Worm (Caenorhabditis elegans): ENCODE measurements around the gene B0034.7.

DNA sequence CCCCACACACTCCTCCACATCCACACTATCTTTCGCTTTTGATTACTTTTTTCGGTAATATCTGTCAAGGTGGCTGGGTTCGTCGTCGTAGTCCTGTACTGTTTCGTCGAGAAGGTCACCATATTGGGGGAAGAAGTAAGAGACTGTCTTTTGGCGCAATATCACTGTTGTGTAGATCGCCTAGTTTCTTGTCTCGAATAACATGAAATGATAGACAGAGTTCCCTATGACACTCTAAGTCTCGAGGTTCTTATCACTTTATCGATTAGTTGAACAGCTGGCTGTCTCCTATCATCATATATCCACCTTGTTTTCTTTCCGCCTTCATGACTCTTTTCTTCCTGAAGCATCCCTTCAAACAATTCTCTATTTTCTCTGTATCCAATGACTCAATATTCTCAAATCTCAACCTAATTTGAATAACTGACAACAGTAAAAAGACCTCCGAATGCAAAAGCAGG lies 27.4 kb upstream of the B0034.7 start:
- TF ChIP-seq nhr-12 (tag; optimal IDR thresholded peaks at IDR 0.05) (no peak), dmd-4 (tag; optimal IDR thresholded peaks at IDR 0.05) (no peak), lsy-2 (tag; optimal IDR thresholded peaks at IDR 0.05) (no peak), ceh-82 (tag; optimal IDR thresholded peaks at IDR 0.05) (no peak), nhr-23 (tag; optimal IDR thresholded peaks at IDR 0.05) (no peak), F13H6.1 (tag; optimal IDR thresholded peaks at IDR 0.05) (no peak), lin-13 (GFP tag; optimal IDR thresholded peaks at IDR 0.05) (no peak), ama-1 (optimal IDR thresholded peaks at IDR 0.05) (no peak), nhr-25 (tag; optimal IDR thresholded peaks at IDR 0.05) (no peak), nhr-10 (tag; optimal IDR thresholded peaks at IDR 0.05) (no peak), unc-55 (GFP tag; optimal IDR thresholded peaks at IDR 0.05) (no peak), elt-3 (tag; optimal IDR thresholded peaks at IDR 0.05) (no peak), nhr-77 (tag; optimal IDR thresholded peaks at IDR 0.05) (no peak)
